Worm (Caenorhabditis elegans): ENCODE measurements around the gene Y50D4B.2.

Y50D4B.2 gene

ce11 chrV:1074946-1075345 lies 25.4 kb upstream of the Y50D4B.2 start, which contains the start of gene K10C9.1:
TSS of gene K10C9.1 (plus strand) at chrV:1075246.
- TF ChIP-seq aptf-3 (GFP tag; IDR thresholded peaks at IDR 0.05) (no peak), madf-6 (GFP tag; IDR thresholded peaks at IDR 0.05) (no peak), Y79H2A.3 (GFP tag; conservative IDR thresholded peaks at IDR 0.05) (no peak), somi-1 (GFP tag; optimal IDR thresholded peaks at IDR 0.05) (no peak)

DNA sequence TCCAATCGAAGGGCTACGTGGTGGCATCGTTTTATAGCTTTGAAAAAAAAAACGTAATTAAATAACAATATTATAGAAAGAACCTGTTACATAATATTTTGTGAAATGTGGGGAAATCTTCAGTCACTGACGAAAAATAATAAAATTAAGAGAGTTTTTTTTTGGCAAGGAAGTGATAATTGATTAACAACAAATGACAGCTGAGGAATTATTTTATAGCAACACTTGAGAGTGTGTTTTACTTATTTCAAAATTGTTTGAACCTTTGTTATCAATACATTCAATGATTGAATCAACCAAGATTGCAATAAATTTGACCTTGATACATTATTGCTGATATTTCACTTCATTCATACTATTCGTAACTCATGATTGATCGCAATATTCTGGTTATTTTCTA lies 16.4 kb upstream of the Y50D4B.2 start, which contains the start of gene Y50D4B.6:
Gene Y50D4B.6 (plus strand): TSS at position 301 of the 400 bp plus-strand sequence.
- no peak for TF ChIP-seq sea-2 (GFP tag; IDR thresholded peaks at IDR 0.05)

- TF ChIP-seq bed-2 (GFP tag; IDR thresholded peaks at IDR 0.05): no peak
- no peak for TF ChIP-seq mcd-1 (GFP tag; IDR thresholded peaks at IDR 0.05)
- TF ChIP-seq tbp1 (GFP tag; optimal IDR thresholded peaks at IDR 0.05): no peak
- no peak for TF ChIP-seq gei-17 (GFP tag; optimal IDR thresholded peaks at IDR 0.05)
- TF ChIP-seq lin-54 (GFP tag; optimal IDR thresholded peaks at IDR 0.05): no peak
Observed at ce11 chrV:1087983-1088382, 12.4 kb upstream of the Y50D4B.2 start, which contains the start of gene clec-203. TSS of gene clec-203 (plus strand) at chrV:1088283.

- TF ChIP-seq let-607 (tag; optimal IDR thresholded peaks at IDR 0.05) (no peak), pha-4 (tag; optimal IDR thresholded peaks at IDR 0.05) (no peak), aptf-3 (GFP tag; IDR thresholded peaks at IDR 0.05) (no peak), lsy-27 (tag; optimal IDR thresholded peaks at IDR 0.05; ENCODE audit: borderline replicate concordance, insufficient read depth) (no peak), die-1 (tag; optimal IDR thresholded peaks at IDR 0.05) (no peak), ceh-100 (GFP tag; IDR thresholded peaks at IDR 0.05) (no peak), ztf-22 (GFP tag; optimal IDR thresholded peaks at IDR 0.05) (no peak), nhr-90 (tag; optimal IDR thresholded peaks at IDR 0.05) (no peak), hsf-1 (GFP tag; IDR thresholded peaks at IDR 0.05) (no peak)
Observed at ce11 chrV:1092359-1092758, 8.0 kb upstream of the Y50D4B.2 start, which contains the start of gene Y50D4B.4. TSS of gene Y50D4B.4 (plus strand) at chrV:1092659.

DNA sequence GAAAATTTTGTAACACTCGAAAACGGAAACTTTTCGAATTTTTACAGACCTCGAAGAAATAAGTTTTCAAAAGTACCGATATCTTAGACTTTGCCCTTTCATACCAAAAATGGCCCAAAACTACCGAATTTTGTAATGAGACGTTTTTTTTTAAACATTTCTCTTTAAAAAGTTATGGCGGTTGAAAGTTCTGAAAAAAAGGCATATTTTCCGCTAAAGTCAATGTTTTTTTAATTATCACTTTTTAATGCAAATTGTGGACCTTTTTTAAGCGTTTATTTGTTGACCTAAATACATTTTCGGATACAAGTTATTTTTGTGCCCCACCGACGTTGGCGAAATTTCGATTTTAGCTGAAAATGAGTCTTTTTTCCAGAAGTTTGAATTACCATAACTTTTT lies 2.2 kb downstream of the Y50D4B.2 start:
- no peak for TF ChIP-seq madf-10 (tag; optimal IDR thresholded peaks at IDR 0.05)
- TF ChIP-seq rec-8 (tag; optimal IDR thresholded peaks at IDR 0.05): no peak
- TF ChIP-seq B0336.3 (GFP tag; IDR thresholded peaks at IDR 0.05): no peak
- no peak for TF ChIP-seq lin-54 (GFP tag; optimal IDR thresholded peaks at IDR 0.05)
- TF ChIP-seq ztf-22 (GFP tag; optimal IDR thresholded peaks at IDR 0.05): no peak
- no peak for TF ChIP-seq ceh-79 (tag; optimal IDR thresholded peaks at IDR 0.05)
- no peak for TF ChIP-seq ZK185.1 (tag; optimal IDR thresholded peaks at IDR 0.05; ENCODE audit: poor library complexity, severe bottlenecking)

- TF ChIP-seq egl-44 (GFP tag; IDR thresholded peaks at IDR 0.05) (no peak), nhr-179 (tag; optimal IDR thresholded peaks at IDR 0.05) (no peak), hrde-1 (tag; optimal IDR thresholded peaks at IDR 0.05; ENCODE audit: borderline replicate concordance) (no peak), lin-35 (GFP tag; optimal IDR thresholded peaks at IDR 0.05) (no peak), madf-8 (GFP tag; conservative IDR thresholded peaks at IDR 0.05) (no peak), unc-62 (GFP tag; optimal IDR thresholded peaks at IDR 0.05) (no peak)
Observed at ce11 chrV:1112180-1112579, 11.8 kb downstream of the Y50D4B.2 start.
